Fruit fly (Drosophila melanogaster) whole organism, embryonic: ENCODE measurements around the gene CG34353.

Source experiments
- Asciz ChIP-seq: fragments of 200-800 bp; sonication (Bioruptor generic); optimal IDR thresholded peaks from 2 replicates; lab custom pipeline; 2017; ENCODE audit warnings: missing biosample characterization, mild to moderate bottlenecking, missing genetic modification characterization, missing genetic modification reagents
- CG12104 ChIP-seq: fragments of 200-800 bp; sonication (Bioruptor generic); optimal IDR thresholded peaks from 3 replicates; lab custom pipeline; 2016; ENCODE audit warnings: missing biosample characterization, missing genetic modification characterization
- CG14050 ChIP-seq: fragments of 200-800 bp; sonication (Bioruptor generic); IDR thresholded peaks from 3 replicates; pipeline ENCODE4 v1.3.6; 2022; ENCODE audit warnings: missing biosample characterization, missing genetic modification characterization
- CG14667 ChIP-seq: fragments of 200-800 bp; sonication (Bioruptor generic); IDR thresholded peaks from 2 replicates; pipeline ENCODE4 v1.3.6; 2022; ENCODE audit warnings: missing biosample characterization, missing genetic modification characterization
- CG18599 ChIP-seq: fragments of 200-800 bp; sonication (Bioruptor generic); optimal IDR thresholded peaks from 3 replicates; lab custom pipeline; 2017; ENCODE audit warnings: missing biosample characterization, missing genetic modification characterization, mild to moderate bottlenecking, moderate library complexity, missing genetic modification reagents
- CG2129 ChIP-seq: fragments of 200-800 bp; sonication (Bioruptor generic); IDR thresholded peaks from 2 replicates; pipeline ENCODE4 v1.3.6; 2022; ENCODE audit warnings: missing biosample characterization, missing genetic modification characterization; ENCODE audit not compliant: partially characterized antibody
- CG31224 ChIP-seq: fragments of 200-800 bp; sonication (Bioruptor generic); IDR thresholded peaks from 2 replicates; pipeline ENCODE4 v1.3.6; 2022; ENCODE audit warnings: missing biosample characterization, missing genetic modification characterization
- CG33557 ChIP-seq: fragments of 200-800 bp; sonication (Bioruptor generic); optimal IDR thresholded peaks from 2 replicates; lab custom pipeline; 2019; ENCODE audit warnings: missing biosample characterization, mild to moderate bottlenecking, missing genetic modification characterization, moderate library complexity
- CG3995 ChIP-seq: fragments of 200-800 bp; sonication (Bioruptor generic); optimal IDR thresholded peaks from 3 replicates; lab custom pipeline; 2016; ENCODE audit warnings: missing biosample characterization, missing genetic modification characterization
- CG42726 ChIP-seq: fragments of 200-800 bp; sonication (Bioruptor generic); IDR thresholded peaks from 2 replicates; pipeline ENCODE4 v1.3.6; 2022; ENCODE audit warnings: missing biosample characterization, missing genetic modification characterization; ENCODE audit not compliant: partially characterized antibody
- CG4360 ChIP-seq: fragments of 200-800 bp; sonication (Bioruptor generic); IDR thresholded peaks from 2 replicates; pipeline ENCODE4 v1.3.6; 2022; ENCODE audit warnings: missing biosample characterization, missing genetic modification characterization
- CG6254 ChIP-seq: fragments of 200-800 bp; sonication (Bioruptor generic); optimal IDR thresholded peaks from 3 replicates; lab custom pipeline; 2017; ENCODE audit warnings: mild to moderate bottlenecking, missing biosample characterization, missing genetic modification reagents, missing genetic modification characterization
- CG7556 ChIP-seq: fragments of 200-800 bp; sonication (Bioruptor generic); optimal IDR thresholded peaks from 2 replicates; lab custom pipeline; 2017; ENCODE audit warnings: missing biosample characterization, mild to moderate bottlenecking, missing genetic modification characterization
- CG7745 ChIP-seq: fragments of 200-800 bp; sonication (Bioruptor generic); optimal IDR thresholded peaks from 2 replicates; lab custom pipeline; 2018; ENCODE audit warnings: missing biosample characterization, mild to moderate bottlenecking, missing genetic modification characterization, moderate library complexity
- CG8388 ChIP-seq: fragments of 200-800 bp; sonication (Bioruptor generic); optimal IDR thresholded peaks from 2 replicates; lab custom pipeline; 2019; ENCODE audit warnings: missing biosample characterization, mild to moderate bottlenecking, missing genetic modification characterization, moderate library complexity
- CG9727 ChIP-seq: fragments of 200-800 bp; sonication (Bioruptor generic); optimal IDR thresholded peaks from 3 replicates; lab custom pipeline; 2017; ENCODE audit warnings: missing biosample characterization, mild to moderate bottlenecking, missing genetic modification characterization
- CHES-1-like ChIP-seq: fragments of 200-800 bp; sonication (Bioruptor generic); optimal IDR thresholded peaks from 2 replicates; lab custom pipeline; 2016; ENCODE audit warnings: missing biosample characterization, missing genetic modification characterization
- Camta ChIP-seq: fragments of 200-800 bp; sonication (Bioruptor generic); optimal IDR thresholded peaks from 2 replicates; lab custom pipeline; 2016; ENCODE audit warnings: missing biosample characterization, missing genetic modification characterization
- Chrac-16 ChIP-seq: fragments of 200-800 bp; sonication (Bioruptor generic); optimal IDR thresholded peaks from 3 replicates; lab custom pipeline; 2016; ENCODE audit warnings: missing biosample characterization, missing genetic modification characterization
- D19A ChIP-seq: fragments of 200-800 bp; optimal IDR thresholded peaks from 3 replicates; lab custom pipeline; 2019; ENCODE audit warnings: missing biosample characterization, mild to moderate bottlenecking, missing genetic modification characterization, moderate library complexity
- Dip2 ChIP-seq: fragments of 200-800 bp; sonication (Bioruptor generic); IDR thresholded peaks from 2 replicates; pipeline ENCODE4 v1.3.6; 2022; ENCODE audit warnings: missing biosample characterization, missing genetic modification characterization
- HLH4C ChIP-seq: fragments of 200-800 bp; sonication (Bioruptor generic); IDR thresholded peaks from 3 replicates; pipeline ENCODE4 v1.3.6; 2022; ENCODE audit warnings: missing biosample characterization, missing genetic modification characterization; ENCODE audit not compliant: partially characterized antibody
- Hey ChIP-seq: fragments of 200-800 bp; sonication (Bioruptor generic); optimal IDR thresholded peaks from 3 replicates; lab custom pipeline; 2018; ENCODE audit warnings: missing biosample characterization, mild to moderate bottlenecking, missing genetic modification characterization
- Hr3 ChIP-seq: fragments of 200-800 bp; sonication (Bioruptor generic); optimal IDR thresholded peaks from 3 replicates; lab custom pipeline; 2016; ENCODE audit warnings: missing biosample characterization, missing genetic modification characterization
- Hr51 ChIP-seq, 2 experiments: fragments of 200-800 bp; sonication (Bioruptor generic); optimal IDR thresholded peaks; 2 replicates in 1 of 2; 3 replicates in 1 of 2; lab custom pipeline; 2016 to 2018; ENCODE audit warnings: missing biosample characterization in 2 of 2, missing genetic modification characterization in 2 of 2, mild to moderate bottlenecking in 1 of 2, moderate library complexity in 1 of 2
- Hsf ChIP-seq: fragments of 200-800 bp; sonication (Bioruptor generic); optimal IDR thresholded peaks from 3 replicates; lab custom pipeline; 2016; ENCODE audit warnings: missing biosample characterization, missing genetic modification characterization
- Lim3 ChIP-seq: fragments of 200-800 bp; sonication (Bioruptor generic); IDR thresholded peaks from 2 replicates; pipeline ENCODE4 v1.3.6; 2022; ENCODE audit warnings: missing biosample characterization, missing genetic modification characterization
- MESR4 ChIP-seq: fragments of 200-800 bp; sonication (Bioruptor generic); optimal IDR thresholded peaks from 2 replicates; lab custom pipeline; 2018; ENCODE audit warnings: missing biosample characterization, mild to moderate bottlenecking, missing genetic modification characterization, moderate library complexity
- Nf-YA ChIP-seq: fragments of 200-800 bp; sonication (Bioruptor generic); IDR thresholded peaks from 2 replicates; pipeline ENCODE4 v1.3.6; 2022; ENCODE audit warnings: missing biosample characterization, missing genetic modification characterization
- Sry-δ ChIP-seq: fragments of 200-800 bp; sonication (Bioruptor generic); optimal IDR thresholded peaks from 2 replicates; lab custom pipeline; 2016; ENCODE audit warnings: missing biosample characterization, missing genetic modification characterization
- Trl ChIP-seq, 3 experiments: fragments of >200 bp in 2 of 3; fragments of 200-800 bp in 1 of 3; sonication (Bioruptor generic) in 1 of 3; optimal IDR thresholded peaks; 2 replicates in 1 of 3; 3 replicates in 2 of 3; lab custom pipeline; 2016 to 2017; ENCODE audit warnings: missing biosample characterization in 1 of 3, missing genetic modification characterization in 1 of 3
- Usf ChIP-seq: fragments of 200-800 bp; sonication (Bioruptor generic); optimal IDR thresholded peaks from 2 replicates; lab custom pipeline; 2017; ENCODE audit warnings: missing genotype, missing biosample characterization, missing genetic modification characterization
- ap ChIP-seq: fragments of 200-800 bp; sonication (Bioruptor generic); IDR thresholded peaks from 2 replicates; pipeline ENCODE4 v1.3.6; 2022; ENCODE audit warnings: missing biosample characterization, missing genetic modification characterization
- br ChIP-seq: fragments of >200 bp; optimal IDR thresholded peaks from 2 replicates; lab custom pipeline; 2017
- chn ChIP-seq: fragments of 200-800 bp; sonication (Bioruptor generic); optimal IDR thresholded peaks from 2 replicates; lab custom pipeline; 2016; ENCODE audit warnings: missing biosample characterization, missing genetic modification characterization
- da ChIP-seq: fragments of 200-800 bp; sonication (Bioruptor generic); optimal IDR thresholded peaks from 2 replicates; lab custom pipeline; 2016; ENCODE audit warnings: missing biosample characterization, missing genetic modification characterization
- dmrt99B ChIP-seq: fragments of 200-800 bp; sonication (Bioruptor generic); optimal IDR thresholded peaks from 2 replicates; lab custom pipeline; 2018; ENCODE audit warnings: missing biosample characterization, mild to moderate bottlenecking, missing genetic modification characterization, moderate library complexity
- esg ChIP-seq: fragments of 200-800 bp; sonication (Bioruptor generic); conservative IDR thresholded peaks from 2 replicates; pipeline ENCODE4 v1.3.6; 2022; ENCODE audit warnings: missing biosample characterization, missing genetic modification characterization
- hth ChIP-seq: fragments of >200 bp; optimal IDR thresholded peaks from 2 replicates; lab custom pipeline; 2017; ENCODE audit warnings: inconsistent platforms
- ken ChIP-seq: fragments of 200-800 bp; sonication (Bioruptor generic); IDR thresholded peaks from 3 replicates; pipeline ENCODE4 v1.3.6; 2022; ENCODE audit warnings: missing biosample characterization, missing genetic modification characterization
- kni ChIP-seq: fragments of 200-800 bp; sonication (Bioruptor generic); optimal IDR thresholded peaks from 3 replicates; lab custom pipeline; 2017; ENCODE audit warnings: mild to moderate bottlenecking, missing biosample characterization, missing genetic modification reagents, missing genetic modification characterization
- mld ChIP-seq: fragments of 200-800 bp; sonication (Bioruptor generic); IDR thresholded peaks from 3 replicates; pipeline ENCODE4 v1.3.6; 2022; ENCODE audit warnings: missing biosample characterization, missing genetic modification characterization; ENCODE audit not compliant: partially characterized antibody
- nerfin-1 ChIP-seq: fragments of 200-800 bp; sonication (Bioruptor generic); optimal IDR thresholded peaks from 3 replicates; lab custom pipeline; 2019; ENCODE audit warnings: missing biosample characterization, mild to moderate bottlenecking, missing genetic modification characterization, moderate library complexity
- odd ChIP-seq: fragments of 200-800 bp; sonication (Bioruptor generic); optimal IDR thresholded peaks from 2 replicates; lab custom pipeline; 2017; ENCODE audit warnings: missing biosample characterization, mild to moderate bottlenecking, missing genetic modification characterization
- salm ChIP-seq: fragments of 200-800 bp; sonication (Bioruptor generic); optimal IDR thresholded peaks from 2 replicates; lab custom pipeline; 2018; ENCODE audit warnings: missing biosample characterization, mild to moderate bottlenecking, missing genetic modification characterization
- seq ChIP-seq: fragments of 200-800 bp; sonication (Bioruptor generic); IDR thresholded peaks from 2 replicates; pipeline ENCODE4 v1.3.6; 2022; ENCODE audit warnings: missing biosample characterization, missing genetic modification characterization
- tgo ChIP-seq: fragments of 200-800 bp; sonication (Bioruptor generic); IDR thresholded peaks from 3 replicates; pipeline ENCODE4 v1.3.6; 2022; ENCODE audit warnings: missing biosample characterization, missing genetic modification characterization
- tna ChIP-seq: fragments of 200-800 bp; sonication (Bioruptor generic); IDR thresholded peaks from 2 replicates; pipeline ENCODE4 v1.3.6; 2022; ENCODE audit warnings: missing biosample characterization, missing genetic modification characterization; ENCODE audit not compliant: partially characterized antibody

Gene CG34353

dm6 chr3R:27937752-27938694, 32.4 kb upstream of the CG34353 start, which contains the start of the genes NSD and BOD1 (continued):
- TF ChIP-seq CG9727 (GFP tag; lab: Kevin White, UChicago) (peak; percentile 55), CG12104 (GFP tag; lab: Kevin White, UChicago) (peak; percentile 37), CG2129 (GFP tag; lab: Robert Waterston, UW) (peak; percentile 81), Trl (optimal IDR thresholded peaks at IDR 0.05; lab: Kevin White, UChicago) (no peak), Trl (GFP tag; optimal IDR thresholded peaks at IDR 0.05; lab: Kevin White, UChicago) (no peak), odd (GFP tag; lab: Kevin White, UChicago) (no peak), CG4360 (GFP tag; lab: Robert Waterston, UW) (no peak; the same call in 1 of the 2 replicates), HLH4C (GFP tag; lab: Robert Waterston, UW) (peak; percentile 90), da (GFP tag; lab: Kevin White, UChicago) (no peak), Chrac-16 (GFP tag; lab: Kevin White, UChicago) (peak; percentile 23), ap (GFP tag; lab: Robert Waterston, UW) (no peak), CG18599 (GFP tag; lab: Kevin White, UChicago) (peak; percentile 49), kni (GFP tag; lab: Kevin White, UChicago) (no peak), Sry-δ (peak; percentile 88), Usf (GFP tag; lab: Kevin White, UChicago) (peak; percentile 41), tna (peak; percentile 92), CG7556 (GFP tag; lab: Kevin White, UChicago) (peak; percentile 39), mld (GFP tag; lab: Robert Waterston, UW) (peak; percentile 95), Dip2 (GFP tag; lab: Robert Waterston, UW) (no peak), CG6254 (GFP tag; lab: Kevin White, UChicago) (no peak), CHES-1-like (GFP tag; lab: Kevin White, UChicago) (no peak), tgo (GFP tag; lab: Robert Waterston, UW) (peak; percentile 55), MESR4 (GFP tag; lab: Kevin White, UChicago) (peak; percentile 72), CG14050 (GFP tag; lab: Robert Waterston, UW) (peak; percentile 43; the same call in 2 of the 3 replicates), Hey (tag; lab: Kevin White, UChicago) (no peak), CG7745 (tag; lab: Kevin White, UChicago) (no peak), CG33557 (GFP tag; lab: Kevin White, UChicago) (no peak), dmrt99B (no peak), ken (GFP tag; lab: Robert Waterston, UW) (peak; percentile 82), CG31224 (GFP tag; lab: Robert Waterston, UW) (peak; percentile 59), CG8388 (GFP tag; lab: Kevin White, UChicago) (peak; percentile 60), Camta (GFP tag; lab: Kevin White, UChicago) (no peak), Hr51 (GFP tag; optimal IDR thresholded peaks at IDR 0.05; lab: Kevin White, UChicago) (no peak), Nf-YA (GFP tag; lab: Robert Waterston, UW) (no peak), Hr3 (GFP tag; lab: Kevin White, UChicago) (peak; percentile 52), seq (peak; percentile 40), esg (GFP tag; lab: Robert Waterston, UW) (peak; percentile 54), D19A (tag; lab: Kevin White, UChicago) (no peak), CG42726 (peak; percentile 98), br (lab: Kevin White, UChicago) (no peak), CG14667 (peak; percentile 58), hth (lab: Kevin White, UChicago) (no peak), Hsf (GFP tag; lab: Kevin White, UChicago) (no peak), chn (GFP tag; lab: Kevin White, UChicago) (no peak), CG3995 (GFP tag; lab: Kevin White, UChicago) (no peak), salm (tag; lab: Kevin White, UChicago) (no peak), Asciz (no peak), nerfin-1 (tag; lab: Kevin White, UChicago) (no peak), Lim3 (GFP tag; lab: Robert Waterston, UW) (no peak)
